Worm (Caenorhabditis elegans) whole organism, L2 larva: ENCODE data around the gene T12G3.2.
A peak's percentile ranks its signal among the peaks of the same experiment; 100 is the strongest.

Experiments
- C34F6.9 ChIP-seq: fragments of 150-350 bp; optimal IDR thresholded peaks from 2 replicates; lab custom pipeline; 2014; ENCODE audit warnings: missing biosample characterization, missing genetic modification characterization
- F13H6.1 ChIP-seq: sonication (generic microtip); optimal IDR thresholded peaks from 2 replicates; lab custom pipeline; 2016; ENCODE audit warnings: missing genetic modification characterization, missing compliant biosample characterization
- R02D3.7 ChIP-seq: fragments of 150-350 bp; optimal IDR thresholded peaks from 2 replicates; lab custom pipeline; 2014; ENCODE audit warnings: missing biosample characterization, missing genetic modification characterization
- alr-1 ChIP-seq: fragments of 150-350 bp; optimal IDR thresholded peaks from 2 replicates; lab custom pipeline; 2014; ENCODE audit warnings: missing biosample characterization, missing genetic modification characterization
- aly-2 ChIP-seq: fragments of 150-350 bp; optimal IDR thresholded peaks from 2 replicates; lab custom pipeline; 2014; ENCODE audit warnings: missing biosample characterization, missing genetic modification characterization
- ama-1 ChIP-seq: fragments of 150-350 bp; optimal IDR thresholded peaks from 2 replicates; lab custom pipeline; 2018; ENCODE audit warnings: inconsistent platforms
- blmp-1 ChIP-seq: sonication (generic microtip); optimal IDR thresholded peaks from 2 replicates; lab custom pipeline; 2017; ENCODE audit warnings: missing genetic modification characterization, mild to moderate bottlenecking, missing compliant biosample characterization, antibody characterized with exemption, moderate library complexity; ENCODE audit not compliant: insufficient read depth
- ceh-16 ChIP-seq: fragments of 150-350 bp; optimal IDR thresholded peaks from 2 replicates; lab custom pipeline; 2014; ENCODE audit warnings: missing biosample characterization, missing genetic modification characterization
- ceh-82 ChIP-seq: fragments of 150-350 bp; optimal IDR thresholded peaks from 2 replicates; lab custom pipeline; 2014; ENCODE audit warnings: missing biosample characterization, missing genetic modification characterization
- crh-2 ChIP-seq: sonication (generic microtip); optimal IDR thresholded peaks from 2 replicates; lab custom pipeline; 2017; ENCODE audit warnings: missing biosample characterization, missing genetic modification characterization
- egl-27 ChIP-seq: sonication (generic microtip); optimal IDR thresholded peaks from 3 replicates; lab custom pipeline; 2017; ENCODE audit warnings: missing biosample characterization, missing genetic modification reagents, missing genetic modification characterization
- elt-1 ChIP-seq: fragments of 150-350 bp; optimal IDR thresholded peaks from 2 replicates; lab custom pipeline; 2014; ENCODE audit warnings: missing biosample characterization, missing genetic modification characterization
- fos-1 ChIP-seq: fragments of 150-350 bp; optimal IDR thresholded peaks from 2 replicates; lab custom pipeline; 2014; ENCODE audit warnings: missing biosample characterization, missing genetic modification characterization
- lin-11 ChIP-seq: fragments of 150-350 bp; sonication (generic microtip); optimal IDR thresholded peaks from 2 replicates; lab custom pipeline; 2014; ENCODE audit warnings: missing biosample characterization, missing genetic modification characterization, inconsistent platforms, mixed read lengths
- lin-13 ChIP-seq: fragments of 150-350 bp; optimal IDR thresholded peaks from 2 replicates; lab custom pipeline; 2014; ENCODE audit warnings: missing biosample characterization, missing genetic modification reagents, missing genetic modification characterization
- lin-39 ChIP-seq: fragments of 150-350 bp; optimal IDR thresholded peaks from 2 replicates; lab custom pipeline; 2014; ENCODE audit warnings: missing biosample characterization, missing genetic modification reagents, missing genetic modification characterization
- lsy-2 ChIP-seq, 2 experiments: fragments of 150-350 bp in 1 of 2; sonication (generic microtip) in 1 of 2; optimal IDR thresholded peaks; 2 replicates each; lab custom pipeline; 2014 to 2017; ENCODE audit warnings: missing biosample characterization in 2 of 2, missing genetic modification characterization in 2 of 2
- mdl-1 ChIP-seq, 2 experiments: fragments of 150-350 bp in 1 of 2; sonication (generic microtip) in 1 of 2; optimal IDR thresholded peaks; 2 replicates each; lab custom pipeline; 2017; ENCODE audit warnings: missing biosample characterization in 2 of 2, missing genetic modification characterization in 2 of 2
- nhr-11 ChIP-seq: fragments of 150-350 bp; optimal IDR thresholded peaks from 2 replicates; lab custom pipeline; 2014; ENCODE audit warnings: missing biosample characterization, missing genetic modification characterization
- nhr-129 ChIP-seq: fragments of 150-350 bp; optimal IDR thresholded peaks from 2 replicates; lab custom pipeline; 2014; ENCODE audit warnings: missing biosample characterization, missing genetic modification characterization
- nhr-21 ChIP-seq: fragments of 150-350 bp; optimal IDR thresholded peaks from 2 replicates; lab custom pipeline; 2014; ENCODE audit warnings: missing biosample characterization, missing genetic modification characterization
- nhr-23 ChIP-seq: fragments of 150-350 bp; optimal IDR thresholded peaks from 2 replicates; lab custom pipeline; 2014; ENCODE audit warnings: missing biosample characterization, missing genetic modification reagents, missing genetic modification characterization
- nhr-25 ChIP-seq: fragments of 150-350 bp; sonication (generic microtip); optimal IDR thresholded peaks from 3 replicates; lab custom pipeline; 2014; ENCODE audit warnings: missing biosample characterization, missing genetic modification characterization
- nhr-6 ChIP-seq: fragments of 150-350 bp; optimal IDR thresholded peaks from 2 replicates; lab custom pipeline; 2014; ENCODE audit warnings: missing biosample characterization, missing genetic modification characterization
- nhr-77 ChIP-seq: fragments of 150-350 bp; optimal IDR thresholded peaks from 2 replicates; lab custom pipeline; 2014; ENCODE audit warnings: missing biosample characterization, missing genetic modification characterization
- peb-1 ChIP-seq: fragments of 150-350 bp; optimal IDR thresholded peaks from 2 replicates; lab custom pipeline; 2014; ENCODE audit warnings: missing biosample characterization, missing genetic modification characterization
- sem-4 ChIP-seq: fragments of 150-350 bp; optimal IDR thresholded peaks from 2 replicates; lab custom pipeline; 2014; ENCODE audit warnings: missing biosample characterization, missing genetic modification reagents, missing genetic modification characterization
- skn-1 ChIP-seq: sonication (generic microtip); optimal IDR thresholded peaks from 2 replicates; lab custom pipeline; 2017; ENCODE audit warnings: missing biosample characterization, missing genetic modification characterization
- sma-3 ChIP-seq: sonication (generic microtip); optimal IDR thresholded peaks from 2 replicates; lab custom pipeline; 2016; ENCODE audit warnings: missing genetic modification reagents, missing genetic modification characterization, missing compliant biosample characterization
- sma-9 ChIP-seq, 2 experiments: fragments of 150-350 bp in 1 of 2; sonication (generic microtip) in 1 of 2; optimal IDR thresholded peaks; 2 replicates each; lab custom pipeline; 2014 to 2016; ENCODE audit warnings: missing genetic modification characterization in 2 of 2, mild to moderate bottlenecking in 1 of 2, missing biosample characterization in 1 of 2, missing compliant biosample characterization in 1 of 2, missing genetic modification reagents in 1 of 2, moderate library complexity in 1 of 2
- snpc-4 ChIP-seq: fragments of 150-350 bp; optimal IDR thresholded peaks from 2 replicates; lab custom pipeline; 2014; ENCODE audit warnings: missing biosample characterization, missing genetic modification characterization
- unc-55 ChIP-seq: fragments of 150-350 bp; sonication (generic microtip); optimal IDR thresholded peaks from 3 replicates; lab custom pipeline; 2014; ENCODE audit warnings: missing biosample characterization, missing genetic modification reagents, missing genetic modification characterization
- ztf-1 ChIP-seq: fragments of 200-800 bp; sonication (Bioruptor generic); conservative IDR thresholded peaks from 2 replicates; pipeline ENCODE4 v1.3.6; 2022; ENCODE audit warnings: missing genetic modification characterization, missing compliant biosample characterization
- ztf-11 ChIP-seq: sonication (generic microtip); optimal IDR thresholded peaks from 2 replicates; lab custom pipeline; 2017; ENCODE audit warnings: missing biosample characterization, missing genetic modification characterization
- ztf-4 ChIP-seq: fragments of 150-350 bp; optimal IDR thresholded peaks from 2 replicates; lab custom pipeline; 2014; ENCODE audit warnings: missing biosample characterization, missing genetic modification characterization

The T12G3.2 gene

DNA sequence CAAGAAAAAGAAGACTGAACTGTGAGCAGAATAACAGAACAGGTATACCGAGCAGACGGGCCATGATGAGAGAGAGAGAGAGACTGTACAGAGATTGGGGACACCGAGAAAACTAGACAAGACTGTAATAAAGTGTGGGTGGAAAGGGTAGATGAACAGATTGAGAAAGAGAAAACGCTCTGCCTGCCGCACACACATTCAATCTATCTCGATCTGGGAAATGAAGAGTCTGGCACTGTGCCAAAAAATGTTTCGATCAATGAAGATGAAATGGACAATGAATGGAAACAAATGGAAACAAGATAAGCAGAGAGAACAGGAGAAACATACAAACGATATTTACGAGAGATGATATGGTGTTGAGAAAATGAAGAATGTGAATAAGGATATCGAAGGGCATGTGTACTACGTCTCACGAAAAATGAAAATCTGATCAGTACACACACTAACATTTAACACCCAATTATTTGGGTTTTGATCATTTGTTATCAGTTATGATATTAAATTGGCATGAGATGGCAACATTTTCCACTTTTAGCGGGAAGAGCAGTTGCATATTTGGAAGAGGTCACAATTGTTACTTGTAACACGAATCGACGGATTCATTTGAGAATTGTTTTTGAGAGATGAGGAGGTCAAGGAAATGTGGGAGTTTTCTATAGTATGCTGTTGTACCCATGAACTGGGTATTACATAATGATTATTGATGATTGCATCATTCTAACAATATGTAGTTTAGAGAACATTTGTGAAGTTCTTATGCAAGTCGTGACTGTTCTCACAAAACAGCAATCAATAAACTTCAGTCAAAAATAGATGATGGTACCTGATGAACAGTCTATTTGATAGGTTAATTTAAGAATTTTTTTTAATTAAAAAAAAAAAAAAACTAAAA lies 1.7 kb downstream of the T12G3.2 start:
- TF ChIP-seq nhr-77 (tag; lab: Kevin White, UChicago) (no peak), F13H6.1 (tag; lab: Kevin White, UChicago) (no peak), nhr-129 (tag; lab: Kevin White, UChicago) (peak; percentile 64), sma-9 (GFP tag; optimal IDR thresholded peaks at IDR 0.05; lab: Kevin White, UChicago) (peak; percentile 83), sma-9 (tag; optimal IDR thresholded peaks at IDR 0.05; lab: Kevin White, UChicago) (no peak), peb-1 (tag; lab: Kevin White, UChicago) (no peak), snpc-4 (tag; lab: Kevin White, UChicago) (no peak), ceh-82 (tag; lab: Kevin White, UChicago) (no peak), skn-1 (tag; lab: Kevin White, UChicago) (no peak), ceh-16 (tag; lab: Kevin White, UChicago) (peak; percentile 29), mdl-1 (tag; optimal IDR thresholded peaks at IDR 0.05; lab: Kevin White, UChicago) (no peak), nhr-21 (tag; lab: Kevin White, UChicago) (peak; percentile 47), egl-27 (tag; lab: Kevin White, UChicago) (peak; percentile 34), nhr-11 (tag; lab: Kevin White, UChicago) (no peak), nhr-25 (peak; percentile 36), elt-1 (tag; lab: Kevin White, UChicago) (no peak), lsy-2 (tag; optimal IDR thresholded peaks at IDR 0.05; lab: Kevin White, UChicago) (peak in 1 of 2 experiments; percentile 21), fos-1 (tag; lab: Kevin White, UChicago) (peak; percentile 28), lin-39 (tag; lab: Kevin White, UChicago) (no peak), nhr-6 (tag; lab: Kevin White, UChicago) (no peak), aly-2 (tag; lab: Kevin White, UChicago) (no peak), sma-3 (peak; percentile 59), R02D3.7 (no peak), blmp-1 (peak; percentile 56)

DNA sequence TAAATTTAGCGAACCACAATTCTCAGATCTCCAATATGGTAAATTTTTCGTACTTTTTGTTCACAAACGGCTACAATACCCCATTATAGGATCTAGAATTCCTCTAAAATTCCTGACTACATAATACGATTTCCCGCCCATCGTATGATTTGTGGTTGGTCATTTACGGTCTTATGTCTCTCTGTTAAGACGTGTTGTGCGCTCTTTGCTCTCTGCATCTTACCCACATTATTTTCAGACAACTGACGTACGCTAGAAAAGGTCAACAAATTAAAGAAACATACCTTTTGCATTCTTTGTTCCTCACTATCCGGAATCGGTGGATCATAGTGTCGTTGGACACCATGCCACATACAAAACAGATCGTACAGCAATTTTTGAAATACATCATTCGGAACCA lies 3.7 kb downstream of the T12G3.2 start:
- TF ChIP-seq crh-2 (tag; lab: Kevin White, UChicago) (peak; percentile 36), ztf-11 (tag; lab: Kevin White, UChicago) (no peak), ztf-1 (GFP tag; lab: Robert Waterston, UW) (no peak), sma-9 (GFP tag; optimal IDR thresholded peaks at IDR 0.05; lab: Kevin White, UChicago) (peak; percentile 51), sma-9 (tag; optimal IDR thresholded peaks at IDR 0.05; lab: Kevin White, UChicago) (no peak), sma-3 (no peak), nhr-129 (tag; lab: Kevin White, UChicago) (peak; percentile 61), ztf-4 (tag; lab: Kevin White, UChicago) (no peak), fos-1 (tag; lab: Kevin White, UChicago) (peak; percentile 16), nhr-25 (no peak), nhr-23 (tag; lab: Kevin White, UChicago) (no peak), C34F6.9 (tag; lab: Kevin White, UChicago) (no peak), nhr-77 (tag; lab: Kevin White, UChicago) (no peak)
- TF ChIP-seq, all 48 proteins: peak for 4

DNA sequence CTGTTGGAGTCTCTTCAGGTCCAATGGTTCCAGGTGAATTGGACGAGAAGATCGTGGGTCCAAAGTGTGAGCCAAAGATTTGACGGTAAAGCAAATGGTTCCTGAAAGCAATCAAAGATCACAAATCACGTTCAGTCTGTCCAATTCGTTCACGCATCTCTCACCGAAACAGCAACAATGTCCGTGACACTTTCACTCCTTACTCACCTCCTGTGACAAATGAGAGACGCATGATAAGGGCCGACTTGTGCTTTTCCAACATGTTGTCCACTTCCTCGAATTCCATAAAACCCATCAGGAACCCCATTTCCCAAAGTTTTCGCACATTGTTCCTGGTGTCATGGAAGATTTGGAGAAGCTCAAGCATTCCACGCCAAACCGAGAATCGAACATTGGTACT lies 6.3 kb downstream of the T12G3.2 start:
- peak; percentile 35 for TF ChIP-seq nhr-129 (tag; lab: Kevin White, UChicago)
- no peak for TF ChIP-seq ztf-4 (tag; lab: Kevin White, UChicago)
- no peak for TF ChIP-seq lin-11 (tag; lab: Kevin White, UChicago)
- peak; percentile 60 for TF ChIP-seq fos-1 (tag; lab: Kevin White, UChicago)
- no peak for TF ChIP-seq C34F6.9 (tag; lab: Kevin White, UChicago)
- TF ChIP-seq blmp-1: no peak
- TF ChIP-seq sma-9 (GFP tag; optimal IDR thresholded peaks at IDR 0.05; lab: Kevin White, UChicago): peak; percentile 23
- TF ChIP-seq sma-9 (tag; optimal IDR thresholded peaks at IDR 0.05; lab: Kevin White, UChicago): no peak
- TF ChIP-seq unc-55: no peak
- no peak for TF ChIP-seq crh-2 (tag; lab: Kevin White, UChicago)

DNA sequence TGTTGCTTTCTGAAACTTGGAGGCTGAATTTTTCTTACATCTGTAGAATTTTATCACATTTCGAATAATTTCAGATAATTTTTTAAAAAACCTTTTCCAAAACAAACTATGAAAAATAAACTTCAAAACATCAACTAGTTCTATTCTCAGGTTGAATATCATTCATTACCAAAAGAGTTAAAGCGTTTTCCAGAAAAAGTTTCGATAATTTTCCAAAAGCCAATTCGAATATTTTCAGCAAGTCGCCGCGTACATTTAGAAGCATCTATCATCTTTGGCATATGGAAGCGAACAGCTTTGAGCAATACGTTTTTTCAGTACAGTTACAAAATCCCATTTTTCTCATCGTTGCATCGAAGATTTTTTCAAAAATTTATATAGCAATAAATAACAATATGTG lies 9.8 kb downstream of the T12G3.2 start:
- no peak for TF ChIP-seq elt-1 (tag; lab: Kevin White, UChicago)
- peak; percentile 64 for TF ChIP-seq sem-4 (tag; lab: Kevin White, UChicago)
- TF ChIP-seq nhr-129 (tag; lab: Kevin White, UChicago): peak; percentile 6
- peak; percentile 1 for TF ChIP-seq nhr-6 (tag; lab: Kevin White, UChicago)
- peak; percentile 48 for TF ChIP-seq nhr-25
- TF ChIP-seq alr-1 (tag; lab: Kevin White, UChicago): no peak
- peak; percentile 51 for TF ChIP-seq ama-1 (lab: Kevin White, UChicago)
- peak; percentile 11 for TF ChIP-seq lin-13
- peak; percentile 61 for TF ChIP-seq ztf-4 (tag; lab: Kevin White, UChicago)
- peak in 1 of 2 experiments; percentile 63 for TF ChIP-seq lsy-2 (tag; optimal IDR thresholded peaks at IDR 0.05; lab: Kevin White, UChicago)
- no peak for TF ChIP-seq egl-27 (tag; lab: Kevin White, UChicago)
- peak; percentile 47 for TF ChIP-seq sma-3
